Fruit fly (Drosophila melanogaster) whole organism, embryonic: Measurements from ENCODE around the gene UQCR-14L.

ENCODE experiments used
- CG10431 ChIP-seq: fragments of 200-800 bp; sonication (Bioruptor generic); optimal IDR thresholded peaks from 3 replicates; lab custom pipeline; 2018; ENCODE audit warnings: missing biosample characterization, mild to moderate bottlenecking, missing genetic modification characterization
- CG11560 ChIP-seq: fragments of 200-800 bp; sonication (Bioruptor generic); IDR thresholded peaks from 3 replicates; pipeline ENCODE4 v1.3.6; 2022; ENCODE audit warnings: missing biosample characterization, missing genetic modification characterization
- CG11696 ChIP-seq: fragments of 200-800 bp; sonication (Bioruptor generic); IDR thresholded peaks from 2 replicates; pipeline ENCODE4 v1.3.6; 2022; ENCODE audit warnings: missing biosample characterization, missing genetic modification characterization
- CG12104 ChIP-seq: fragments of 200-800 bp; sonication (Bioruptor generic); optimal IDR thresholded peaks from 3 replicates; lab custom pipeline; 2016; ENCODE audit warnings: missing biosample characterization, missing genetic modification characterization
- CG12769 ChIP-seq: fragments of 200-800 bp; sonication (Bioruptor generic); optimal IDR thresholded peaks from 2 replicates; lab custom pipeline; 2019; ENCODE audit warnings: missing biosample characterization, mild to moderate bottlenecking, missing genetic modification characterization, moderate library complexity
- CG13123 ChIP-seq: fragments of 200-800 bp; sonication (Bioruptor generic); optimal IDR thresholded peaks from 2 replicates; lab custom pipeline; 2016; ENCODE audit warnings: missing biosample characterization, missing genetic modification characterization
- CG14441 ChIP-seq: fragments of 200-800 bp; sonication (Bioruptor generic); IDR thresholded peaks from 2 replicates; pipeline ENCODE4 v1.3.6; 2022; ENCODE audit warnings: missing biosample characterization, missing genetic modification characterization
- CG2129 ChIP-seq: fragments of 200-800 bp; sonication (Bioruptor generic); IDR thresholded peaks from 2 replicates; pipeline ENCODE4 v1.3.6; 2022; ENCODE audit warnings: missing biosample characterization, missing genetic modification characterization; ENCODE audit not compliant: partially characterized antibody
- CG2712 ChIP-seq: fragments of 200-800 bp; optimal IDR thresholded peaks from 3 replicates; lab custom pipeline; 2019; ENCODE audit warnings: missing biosample characterization, mild to moderate bottlenecking, missing genetic modification characterization, moderate library complexity
- CG2889 ChIP-seq: fragments of 200-800 bp; sonication (Bioruptor generic); IDR thresholded peaks from 3 replicates; pipeline ENCODE4 v1.3.6; 2022; ENCODE audit warnings: missing biosample characterization, missing genetic modification characterization
- CG30403 ChIP-seq: fragments of 200-800 bp; sonication (Bioruptor generic); optimal IDR thresholded peaks from 3 replicates; lab custom pipeline; 2016; ENCODE audit warnings: missing biosample characterization, missing genetic modification characterization
- CG30431 ChIP-seq: fragments of 200-800 bp; sonication (Bioruptor generic); optimal IDR thresholded peaks from 2 replicates; lab custom pipeline; 2017; ENCODE audit warnings: missing biosample characterization, missing genetic modification characterization
- CG3163 ChIP-seq: fragments of 200-800 bp; sonication (Bioruptor generic); optimal IDR thresholded peaks from 3 replicates; lab custom pipeline; 2016; ENCODE audit warnings: missing biosample characterization, missing genetic modification characterization
- CG32532 ChIP-seq: fragments of 200-800 bp; sonication (Bioruptor generic); IDR thresholded peaks from 2 replicates; pipeline ENCODE4 v1.3.6; 2022; ENCODE audit warnings: missing biosample characterization, missing genetic modification characterization
- CG3281 ChIP-seq: fragments of 200-800 bp; sonication (Bioruptor generic); optimal IDR thresholded peaks from 3 replicates; lab custom pipeline; 2017; ENCODE audit warnings: missing biosample characterization, mild to moderate bottlenecking, missing genetic modification characterization
- CG3407 ChIP-seq: fragments of 200-800 bp; sonication (Bioruptor generic); optimal IDR thresholded peaks from 2 replicates; lab custom pipeline; 2018; ENCODE audit warnings: missing biosample characterization, mild to moderate bottlenecking, missing genetic modification characterization
- CG3726 ChIP-seq: fragments of 200-800 bp; sonication (Bioruptor generic); IDR thresholded peaks from 3 replicates; pipeline ENCODE4, ENCODE4 v1.3.6; 2022; ENCODE audit warnings: missing biosample characterization, missing genetic modification characterization
- CG4328 ChIP-seq: fragments of 200-800 bp; sonication (Bioruptor generic); optimal IDR thresholded peaks from 3 replicates; lab custom pipeline; 2017; ENCODE audit warnings: missing biosample characterization, missing genetic modification reagents, missing genetic modification characterization
- CG6689 ChIP-seq: fragments of 200-800 bp; sonication (Bioruptor generic); IDR thresholded peaks from 2 replicates; pipeline ENCODE4 v1.3.6; 2022; ENCODE audit warnings: missing biosample characterization, missing genetic modification characterization
- CG6813 ChIP-seq: fragments of 200-800 bp; sonication (Bioruptor generic); optimal IDR thresholded peaks from 2 replicates; lab custom pipeline; 2017; ENCODE audit warnings: missing biosample characterization, missing genetic modification characterization, mild to moderate bottlenecking, moderate library complexity, missing genetic modification reagents
- CG7271 ChIP-seq: fragments of 200-800 bp; sonication (Bioruptor generic); optimal IDR thresholded peaks from 2 replicates; lab custom pipeline; 2018; ENCODE audit warnings: missing biosample characterization, mild to moderate bottlenecking, missing genetic modification characterization, moderate library complexity
- CG8478 ChIP-seq: fragments of >200 bp; optimal IDR thresholded peaks from 2 replicates; lab custom pipeline; 2018
- CG9797 ChIP-seq: fragments of 200-800 bp; sonication (Bioruptor generic); optimal IDR thresholded peaks from 3 replicates; lab custom pipeline; 2018; ENCODE audit warnings: missing biosample characterization, mild to moderate bottlenecking, missing genetic modification characterization
- Dip3 ChIP-seq: fragments of 200-800 bp; sonication (Bioruptor generic); optimal IDR thresholded peaks from 3 replicates; lab custom pipeline; 2016; ENCODE audit warnings: missing biosample characterization, missing genetic modification characterization
- Doc3 ChIP-seq: fragments of 200-800 bp; sonication (Bioruptor generic); IDR thresholded peaks from 3 replicates; pipeline ENCODE4 v1.3.6; 2022; ENCODE audit warnings: missing biosample characterization, missing genetic modification characterization; ENCODE audit not compliant: partially characterized antibody
- Ets97D ChIP-seq: fragments of 200-800 bp; sonication (Bioruptor generic); optimal IDR thresholded peaks from 3 replicates; lab custom pipeline; 2016; ENCODE audit warnings: missing biosample characterization, missing genetic modification characterization
- Fer2 ChIP-seq: fragments of 200-800 bp; sonication (Bioruptor generic); optimal IDR thresholded peaks from 2 replicates; lab custom pipeline; 2018; ENCODE audit warnings: missing biosample characterization, mild to moderate bottlenecking, missing genetic modification characterization, moderate library complexity
- H15 ChIP-seq: fragments of 200-800 bp; sonication (Bioruptor generic); IDR thresholded peaks from 3 replicates; pipeline ENCODE4 v1.3.6; 2022; ENCODE audit warnings: missing biosample characterization, missing genetic modification characterization
- Hr39 ChIP-seq: fragments of >200 bp; optimal IDR thresholded peaks from 2 replicates; lab custom pipeline; 2017
- Kr ChIP-seq: fragments of 200-800 bp; sonication (Bioruptor generic); optimal IDR thresholded peaks from 2 replicates; lab custom pipeline; 2017; ENCODE audit warnings: missing biosample characterization, mild to moderate bottlenecking, missing genetic modification characterization
- Lim3 ChIP-seq: fragments of 200-800 bp; sonication (Bioruptor generic); IDR thresholded peaks from 2 replicates; pipeline ENCODE4 v1.3.6; 2022; ENCODE audit warnings: missing biosample characterization, missing genetic modification characterization
- NC2β ChIP-seq: fragments of 200-800 bp; sonication (Bioruptor generic); optimal IDR thresholded peaks from 2 replicates; lab custom pipeline; 2016; ENCODE audit warnings: missing biosample characterization, missing genetic modification characterization
- Sox102F ChIP-seq: fragments of 200-800 bp; sonication (Bioruptor generic); optimal IDR thresholded peaks from 2 replicates; lab custom pipeline; 2018; ENCODE audit warnings: missing biosample characterization, mild to moderate bottlenecking, missing genetic modification characterization, moderate library complexity
- Sry-δ ChIP-seq: fragments of 200-800 bp; sonication (Bioruptor generic); optimal IDR thresholded peaks from 2 replicates; lab custom pipeline; 2016; ENCODE audit warnings: missing biosample characterization, missing genetic modification characterization
- TFAM ChIP-seq: fragments of 200-800 bp; sonication (Bioruptor generic); optimal IDR thresholded peaks from 2 replicates; lab custom pipeline; 2017; ENCODE audit warnings: missing biosample characterization, missing genetic modification characterization, inconsistent platforms
- ase ChIP-seq: fragments of 200-800 bp; sonication (Bioruptor generic); IDR thresholded peaks from 3 replicates; pipeline ENCODE4 v1.3.6; 2022; ENCODE audit warnings: missing biosample characterization, missing genetic modification characterization
- crp ChIP-seq, 2 experiments: fragments of 200-800 bp; sonication (Bioruptor generic); optimal IDR thresholded peaks; 2 replicates in 1 of 2; 3 replicates in 1 of 2; lab custom pipeline; 2017; ENCODE audit warnings: missing biosample characterization in 2 of 2, missing genetic modification characterization in 2 of 2, mild to moderate bottlenecking in 1 of 2, moderate library complexity in 1 of 2
- dmrt11E ChIP-seq: fragments of 200-800 bp; sonication (Bioruptor generic); optimal IDR thresholded peaks from 3 replicates; lab custom pipeline; 2018; ENCODE audit warnings: missing biosample characterization, mild to moderate bottlenecking, missing genetic modification characterization, moderate library complexity
- dysf ChIP-seq: fragments of 200-800 bp; sonication (Bioruptor generic); IDR thresholded peaks from 3 replicates; pipeline ENCODE4 v1.3.6; 2022; ENCODE audit warnings: missing biosample characterization, missing genetic modification characterization
- jigr1 ChIP-seq: fragments of 200-800 bp; sonication (Bioruptor generic); IDR thresholded peaks from 3 replicates; pipeline ENCODE4 v1.3.6; 2022; ENCODE audit warnings: missing biosample characterization, missing genetic modification characterization
- ken ChIP-seq: fragments of 200-800 bp; sonication (Bioruptor generic); IDR thresholded peaks from 3 replicates; pipeline ENCODE4 v1.3.6; 2022; ENCODE audit warnings: missing biosample characterization, missing genetic modification characterization
- nerfin-1 ChIP-seq: fragments of 200-800 bp; sonication (Bioruptor generic); optimal IDR thresholded peaks from 3 replicates; lab custom pipeline; 2019; ENCODE audit warnings: missing biosample characterization, mild to moderate bottlenecking, missing genetic modification characterization, moderate library complexity
- onecut ChIP-seq: fragments of 200-800 bp; sonication (Bioruptor generic); IDR thresholded peaks from 2 replicates; pipeline ENCODE4 v1.3.6; 2022; ENCODE audit warnings: missing biosample characterization, missing genetic modification characterization
- phol ChIP-seq: fragments of 200-800 bp; sonication (Bioruptor generic); optimal IDR thresholded peaks from 3 replicates; lab custom pipeline; 2018; ENCODE audit warnings: missing biosample characterization, mild to moderate bottlenecking, missing genetic modification characterization, moderate library complexity
- prd ChIP-seq, 3 experiments: fragments of >200 bp in 2 of 3; fragments of 200-800 bp in 1 of 3; sonication (Bioruptor generic) in 1 of 3; optimal IDR thresholded peaks in 2 of 3; IDR thresholded peaks in 1 of 3; 2 replicates in 2 of 3; 3 replicates in 1 of 3; pipeline versions ENCODE4 v1.3.6 to Lab custom; 2017 to 2022; ENCODE audit warnings: missing biosample characterization in 1 of 3, missing genetic modification characterization in 1 of 3
- rib ChIP-seq: fragments of 200-800 bp; sonication (Bioruptor generic); IDR thresholded peaks from 2 replicates; pipeline ENCODE4 v1.3.6; 2022; ENCODE audit warnings: missing biosample characterization, missing genetic modification characterization
- sens ChIP-seq: fragments of 200-800 bp; sonication (Bioruptor generic); peaks from one replicate; lab custom pipeline; 2016; ENCODE audit warnings: missing biosample characterization, missing genetic modification characterization
- sisA ChIP-seq: fragments of 200-800 bp; sonication (Bioruptor generic); IDR thresholded peaks from 2 replicates; pipeline ENCODE4 v1.3.6; 2022; ENCODE audit warnings: missing biosample characterization, missing genetic modification characterization
- trem ChIP-seq: fragments of 200-800 bp; optimal IDR thresholded peaks from 3 replicates; lab custom pipeline; 2019; ENCODE audit warnings: missing biosample characterization, mild to moderate bottlenecking, missing genetic modification characterization, moderate library complexity
- twi ChIP-seq: fragments of 200-800 bp; optimal IDR thresholded peaks from 2 replicates; lab custom pipeline; 2019; ENCODE audit warnings: missing biosample characterization, mild to moderate bottlenecking, missing genetic modification characterization, moderate library complexity
- wek ChIP-seq: fragments of 200-800 bp; sonication (Bioruptor generic); optimal IDR thresholded peaks from 3 replicates; lab custom pipeline; 2018; ENCODE audit warnings: missing biosample characterization, mild to moderate bottlenecking, missing genetic modification characterization, moderate library complexity

The UQCR-14L gene

dm6 chr3R:28335462-28335998, 41.7 kb downstream of the UQCR-14L start (continued):
- TF ChIP-seq dysf, result peak; percentile 72; the same call in 2 of the 3 replicates
- peak; percentile 48 for TF ChIP-seq Fer2 (tag; lab: Kevin White, UChicago)
- TF ChIP-seq crp (GFP tag; optimal IDR thresholded peaks at IDR 0.05; lab: Kevin White, UChicago), result peak; percentile 73 to 93
- peak; percentile 81 for TF ChIP-seq CG30403 (GFP tag; lab: Kevin White, UChicago)
- peak; percentile 85 for TF ChIP-seq CG4328
- peak; percentile 70 for TF ChIP-seq CG3407 (GFP tag; lab: Kevin White, UChicago)
- TF ChIP-seq CG3163, result peak; percentile 74
- peak; percentile 59 for TF ChIP-seq Sox102F (GFP tag; lab: Kevin White, UChicago)
- TF ChIP-seq onecut (GFP tag; lab: Robert Waterston, UW), result peak; percentile 61
- TF ChIP-seq H15, result peak; percentile 54; the same call in 1 of the 3 replicates
- peak; percentile 77 for TF ChIP-seq nerfin-1 (tag; lab: Kevin White, UChicago)
- no peak for TF ChIP-seq CG2129
- peak; percentile 99 for TF ChIP-seq trem (tag; lab: Kevin White, UChicago)
- TF ChIP-seq CG6689, result peak; percentile 79
- TF ChIP-seq ken (GFP tag; lab: Robert Waterston, UW), result 0 out of 3 replicates have a peak, but pooled peaks have one; percentile 51
- peak; percentile 57 for TF ChIP-seq Dip3 (GFP tag; lab: Kevin White, UChicago)
- TF ChIP-seq CG13123 (GFP tag; lab: Kevin White, UChicago), result peak; percentile 17
- TF ChIP-seq CG2889 (GFP tag; lab: Robert Waterston, UW), result no peak; the same call in 2 of the 3 replicates
- TF ChIP-seq wek, result peak; percentile 19
- peak; percentile 71 for TF ChIP-seq sisA
- peak; percentile 52 for TF ChIP-seq CG14441 (GFP tag; lab: Robert Waterston, UW)
- no peak for TF ChIP-seq Kr
- TF ChIP-seq Doc3 (GFP tag; lab: Robert Waterston, UW), result no peak
- TF ChIP-seq prd (optimal IDR thresholded peaks at IDR 0.05; lab: Kevin White, UChicago), result no peak
- peak; percentile 80 for TF ChIP-seq prd (GFP tag; IDR thresholded peaks at IDR 0.05; lab: Robert Waterston, UW)
- TF ChIP-seq CG2712 (tag; lab: Kevin White, UChicago), result peak; percentile 79
- peak; percentile 80 for TF ChIP-seq CG12104
- no peak for TF ChIP-seq Lim3 (GFP tag; lab: Robert Waterston, UW)
- no peak for TF ChIP-seq CG11696 (GFP tag; lab: Robert Waterston, UW)
- peak; percentile 87 for TF ChIP-seq phol (tag; lab: Kevin White, UChicago)
- no peak for TF ChIP-seq CG8478
- TF ChIP-seq CG6813 (GFP tag; lab: Kevin White, UChicago), result peak; percentile 81
- TF ChIP-seq CG3726 (GFP tag; lab: Robert Waterston, UW), result peak; percentile 67; the same call in 1 of the 3 replicates
- TF ChIP-seq twi, result peak; percentile 41
- peak; percentile 28 for TF ChIP-seq TFAM (GFP tag; lab: Kevin White, UChicago)
- TF ChIP-seq CG30431 (GFP tag; lab: Kevin White, UChicago), result peak; percentile 41
- TF ChIP-seq sens (GFP tag; lab: Kevin White, UChicago), result peak; percentile 97
- peak; percentile 79 for TF ChIP-seq dmrt11E (tag; lab: Kevin White, UChicago)
- no peak for TF ChIP-seq ase (GFP tag; lab: Robert Waterston, UW)
- peak; percentile 95 for TF ChIP-seq Ets97D (GFP tag; lab: Kevin White, UChicago)
- no peak for TF ChIP-seq Hr39 (lab: Kevin White, UChicago)
- TF ChIP-seq CG10431 (GFP tag; lab: Kevin White, UChicago), result peak; percentile 86
- peak; percentile 64 for TF ChIP-seq Sry-δ (GFP tag; lab: Kevin White, UChicago)
- peak; percentile 90 for TF ChIP-seq CG3281
- peak; percentile 69 for TF ChIP-seq CG32532 (GFP tag; lab: Robert Waterston, UW)
- TF ChIP-seq rib (GFP tag; lab: Robert Waterston, UW), result no peak; the same call in 1 of the 2 replicates
- TF ChIP-seq jigr1, result no peak
- TF ChIP-seq CG7271 (tag; lab: Kevin White, UChicago), result peak; percentile 53
- TF ChIP-seq CG11560 (tag; lab: Robert Waterston, UW), result no peak
- peak; percentile 34 for TF ChIP-seq CG9797 (GFP tag; lab: Kevin White, UChicago)
- peak; percentile 73 for TF ChIP-seq CG12769 (tag; lab: Kevin White, UChicago)
- TF ChIP-seq NC2β (GFP tag; lab: Kevin White, UChicago), result peak; percentile 90
